Worm (Caenorhabditis elegans): ENCODE measurements around the gene nhr-106.

The nhr-106 gene

DNA sequence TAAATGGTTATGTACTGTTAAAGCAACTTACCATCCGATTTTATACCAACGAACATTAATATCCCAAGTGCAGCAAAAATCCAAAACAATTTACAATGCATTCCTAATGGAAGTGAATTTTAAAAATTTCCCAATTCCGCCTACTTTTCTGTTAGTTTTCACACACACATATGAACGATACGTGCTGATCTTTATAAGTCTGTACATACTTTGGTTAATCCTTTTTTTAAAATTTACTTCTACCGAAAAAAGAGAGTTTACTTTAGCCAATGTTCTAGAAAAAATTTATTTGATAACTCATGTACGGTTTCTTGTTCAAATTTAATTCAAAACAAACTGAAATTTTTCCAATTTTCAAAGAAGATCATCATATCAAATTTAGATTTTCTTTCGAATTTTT is 35.6 kb downstream of the nhr-106 start, which contains the start of gene R11G11.16:
Gene R11G11.16 (minus strand): TSS at position 101 of the 400 bp plus-strand sequence.
- TF ChIP-seq ceh-22 (tag; optimal IDR thresholded peaks at IDR 0.05): no peak
- no peak for TF ChIP-seq K02D7.2 (tag; optimal IDR thresholded peaks at IDR 0.05)
- no peak for TF ChIP-seq lin-11 (tag; optimal IDR thresholded peaks at IDR 0.05)

DNA sequence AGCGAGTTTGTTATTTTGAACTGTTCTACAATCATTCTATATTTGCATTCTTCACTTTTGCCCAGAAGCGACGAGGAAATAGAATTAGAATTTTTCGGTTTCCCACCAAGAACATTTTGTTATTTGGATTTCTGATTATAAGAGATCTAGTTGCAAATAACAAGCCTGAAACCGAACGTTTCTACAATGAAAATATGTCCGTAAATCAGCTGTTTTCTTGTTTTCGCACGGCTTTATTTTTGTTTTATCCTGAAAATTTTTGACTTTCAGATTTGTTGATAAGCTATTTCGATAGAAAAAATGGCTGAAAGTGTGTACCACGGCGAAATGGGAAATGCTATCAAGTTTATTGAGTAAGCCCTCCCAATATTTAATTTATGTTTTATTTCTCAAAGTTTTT is 38.2 kb downstream of the nhr-106 start, which contains the start of gene srw-108:
Gene srw-108 (plus strand): TSS at position 301 of the 400 bp plus-strand sequence.
- no peak for TF ChIP-seq unc-86 (tag; optimal IDR thresholded peaks at IDR 0.05)
- no peak for TF ChIP-seq npax-4 (tag; optimal IDR thresholded peaks at IDR 0.05)
- no peak for TF ChIP-seq zip-5 (tag; optimal IDR thresholded peaks at IDR 0.05)
- no peak for TF ChIP-seq rnt-1 (tag; optimal IDR thresholded peaks at IDR 0.05)
- no peak for TF ChIP-seq pax-1 (tag; optimal IDR thresholded peaks at IDR 0.05)
- TF ChIP-seq dve-1 (tag; optimal IDR thresholded peaks at IDR 0.05): no peak
- no peak for TF ChIP-seq ceh-34 (tag; optimal IDR thresholded peaks at IDR 0.05)
- no peak for TF ChIP-seq pat-9 (tag; optimal IDR thresholded peaks at IDR 0.05)
- no peak for TF ChIP-seq T23F11.4 (GFP tag; optimal IDR thresholded peaks at IDR 0.05)
- no peak for TF ChIP-seq sox-2 (GFP tag; IDR thresholded peaks at IDR 0.05)
- TF ChIP-seq sox-4 (tag; optimal IDR thresholded peaks at IDR 0.05): no peak
- no peak for TF ChIP-seq ceh-24 (tag; optimal IDR thresholded peaks at IDR 0.05)
- TF ChIP-seq odd-2 (tag; optimal IDR thresholded peaks at IDR 0.05): no peak
- TF ChIP-seq fkh-6 (tag; optimal IDR thresholded peaks at IDR 0.05): no peak
- TF ChIP-seq elt-4 (tag; optimal IDR thresholded peaks at IDR 0.05): no peak
- TF ChIP-seq ceh-9 (tag; optimal IDR thresholded peaks at IDR 0.05): no peak
- no peak for TF ChIP-seq madf-2 (tag; optimal IDR thresholded peaks at IDR 0.05)
- no peak for TF ChIP-seq K02D7.2 (tag; optimal IDR thresholded peaks at IDR 0.05)

DNA sequence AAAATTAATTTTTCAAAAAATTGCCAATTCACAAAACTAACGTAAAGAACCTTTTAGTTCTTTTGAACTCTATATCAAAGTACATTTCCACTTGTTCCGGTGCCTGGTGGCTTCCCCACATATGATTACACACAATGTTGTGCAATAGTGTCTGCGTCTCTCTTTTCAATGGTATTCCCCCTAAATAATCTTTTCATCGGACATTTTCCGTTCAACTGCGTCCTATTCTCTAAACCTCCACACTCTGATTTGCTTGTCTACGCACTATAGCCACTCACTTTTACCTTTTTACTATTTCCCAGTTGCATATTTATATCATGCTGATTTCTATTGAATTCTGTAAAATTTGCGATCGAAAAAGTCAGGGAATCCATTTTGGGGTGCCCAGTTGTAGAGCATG is 42.6 kb downstream of the nhr-106 start, which contains the start of gene nhr-58:
Gene nhr-58 (plus strand): TSS at position 214 of the 400 bp plus-strand sequence.
- TF ChIP-seq unc-42 (tag; optimal IDR thresholded peaks at IDR 0.05) (no peak), unc-55 (GFP tag; optimal IDR thresholded peaks at IDR 0.05) (peak; percentile 67), tbx-2 (tag; optimal IDR thresholded peaks at IDR 0.05) (peak; percentile 38), ceh-31 (tag; optimal IDR thresholded peaks at IDR 0.05) (peak; percentile 38), elt-2 (tag; optimal IDR thresholded peaks at IDR 0.05) (peak; percentile 72), fkh-10 (GFP tag; optimal IDR thresholded peaks at IDR 0.05) (no peak), nfya-1 (tag; optimal IDR thresholded peaks at IDR 0.05) (peak; percentile 34), pax-1 (tag; optimal IDR thresholded peaks at IDR 0.05) (peak; percentile 21)

DNA sequence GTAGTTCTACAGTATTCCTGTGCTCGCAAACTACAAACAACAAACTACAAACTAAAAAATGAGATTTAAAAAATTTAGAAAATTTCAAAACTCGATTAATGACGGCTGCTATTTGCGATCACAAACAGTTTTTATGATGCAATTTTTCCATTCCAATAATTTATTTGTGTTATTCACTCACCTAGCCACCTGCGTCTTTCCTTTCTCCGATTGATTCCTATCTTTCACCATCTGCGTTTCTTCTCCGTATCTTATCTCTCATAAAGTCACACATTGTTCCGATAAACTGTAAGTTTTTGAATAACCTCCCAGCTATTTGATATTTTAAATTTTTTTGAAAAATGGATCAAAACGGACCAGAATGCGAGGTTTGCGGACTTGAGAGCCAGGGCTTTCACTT is 44.8 kb downstream of the nhr-106 start, which contains the start of gene nhr-132:
Gene nhr-132 (plus strand): TSS at position 271 of the 400 bp plus-strand sequence.
- TF ChIP-seq K02D7.2 (tag; optimal IDR thresholded peaks at IDR 0.05) (no peak), lim-6 (tag; optimal IDR thresholded peaks at IDR 0.05) (no peak), ceh-48 (tag; optimal IDR thresholded peaks at IDR 0.05) (no peak), elt-2 (tag; optimal IDR thresholded peaks at IDR 0.05) (peak; percentile 21), pat-9 (tag; optimal IDR thresholded peaks at IDR 0.05) (no peak), nfya-1 (tag; optimal IDR thresholded peaks at IDR 0.05) (peak; percentile 14)

DNA sequence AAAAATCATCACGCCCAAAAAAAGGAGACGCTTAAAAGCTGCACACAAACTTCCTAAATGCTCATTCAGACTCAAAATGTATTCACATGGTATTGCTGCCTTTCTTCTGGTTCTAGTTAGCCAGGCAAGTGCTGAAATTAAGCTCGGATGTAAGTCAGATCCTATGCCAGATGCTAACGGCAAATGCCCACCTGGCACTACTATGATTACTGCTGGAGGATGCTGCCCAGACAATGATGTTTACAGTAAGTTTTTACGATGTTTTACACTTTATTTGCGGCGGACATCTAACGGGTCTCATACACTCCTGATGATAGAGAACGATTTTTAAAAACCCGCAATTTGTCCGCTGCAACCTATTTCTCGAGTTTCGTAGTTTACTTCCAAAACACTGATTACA is 47.2 kb downstream of the nhr-106 start, which contains the start of gene C14C6.5:
Gene C14C6.5 (plus strand): TSS at position 58 of the 400 bp plus-strand sequence.
- TF ChIP-seq npax-4 (tag; optimal IDR thresholded peaks at IDR 0.05) (no peak), dmd-4 (tag; optimal IDR thresholded peaks at IDR 0.05; ENCODE audit: borderline replicate concordance) (no peak), Y22D7AL.16 (tag; optimal IDR thresholded peaks at IDR 0.05) (no peak), ceh-45 (GFP tag; IDR thresholded peaks at IDR 0.05) (no peak), hlh-13 (GFP tag; optimal IDR thresholded peaks at IDR 0.05) (no peak), gmeb-2 (tag; optimal IDR thresholded peaks at IDR 0.05) (no peak), ceh-9 (tag; optimal IDR thresholded peaks at IDR 0.05) (no peak), ceh-31 (tag; optimal IDR thresholded peaks at IDR 0.05) (no peak), ceh-34 (tag; optimal IDR thresholded peaks at IDR 0.05) (no peak), ahr-1 (tag; optimal IDR thresholded peaks at IDR 0.05) (no peak), unc-55 (GFP tag; optimal IDR thresholded peaks at IDR 0.05) (no peak), odd-2 (tag; optimal IDR thresholded peaks at IDR 0.05) (no peak), zip-5 (tag; optimal IDR thresholded peaks at IDR 0.05) (no peak), ttx-3 (tag; optimal IDR thresholded peaks at IDR 0.05) (no peak), nhr-11 (tag; optimal IDR thresholded peaks at IDR 0.05) (no peak), lim-6 (tag; optimal IDR thresholded peaks at IDR 0.05) (no peak), hlh-30 (tag; optimal IDR thresholded peaks at IDR 0.05; ENCODE audit: insufficient read depth) (no peak), hlh-6 (tag; optimal IDR thresholded peaks at IDR 0.05) (no peak), pat-9 (tag; optimal IDR thresholded peaks at IDR 0.05) (no peak), tbx-7 (tag; optimal IDR thresholded peaks at IDR 0.05) (no peak)
